Fruit fly (Drosophila melanogaster) whole organism, wandering third instar larva: Measurements from ENCODE around the gene Oseg5.

ENCODE experiments used
- Abd-B ChIP-seq: fragments of >200 bp; optimal IDR thresholded peaks from 2 replicates; lab custom pipeline; 2017; ENCODE audit warnings: missing biosample characterization, missing genetic modification characterization
- CG32264 ChIP-seq: fragments of 200-800 bp; sonication (Bioruptor generic); optimal IDR thresholded peaks from 2 replicates; lab custom pipeline; 2016; ENCODE audit warnings: missing biosample characterization, missing genetic modification characterization
- CG9705 ChIP-seq: fragments of 200-800 bp; sonication (Bioruptor generic); optimal IDR thresholded peaks from 2 replicates; lab custom pipeline; 2018; ENCODE audit warnings: missing biosample characterization, mild to moderate bottlenecking, missing genetic modification characterization
- CrebA ChIP-seq: fragments of 200-800 bp; sonication (Bioruptor generic); optimal IDR thresholded peaks from 2 replicates; lab custom pipeline; 2016; ENCODE audit warnings: missing biosample characterization, mild to moderate bottlenecking, missing genetic modification characterization, borderline replicate concordance
- Dfd ChIP-seq: fragments of >200 bp; optimal IDR thresholded peaks from 2 replicates; lab custom pipeline; 2017; ENCODE audit warnings: missing biosample characterization, missing genetic modification characterization
- Dif ChIP-seq: fragments of 200-275, 200-300 bp; sonication (Bioruptor generic); optimal IDR thresholded peaks from 2 replicates; lab custom pipeline; 2018; ENCODE audit warnings: missing biosample characterization, missing genetic modification characterization; ENCODE audit not compliant: partially characterized antibody
- GATAd ChIP-seq: sonication (Bioruptor generic); optimal IDR thresholded peaks from 2 replicates; lab custom pipeline; 2016; ENCODE audit warnings: missing biosample characterization, missing genetic modification characterization
- HLH106 ChIP-seq: fragments of 200-800 bp; optimal IDR thresholded peaks from 3 replicates; lab custom pipeline; 2019; ENCODE audit warnings: missing biosample characterization, mild to moderate bottlenecking, missing genetic modification characterization, moderate library complexity
- Hnf4 ChIP-seq: fragments of 200-800 bp; sonication (Bioruptor generic); optimal IDR thresholded peaks from 2 replicates; lab custom pipeline; 2016; ENCODE audit warnings: missing biosample characterization, mild to moderate bottlenecking, missing genetic modification characterization
- Hr78 ChIP-seq: fragments of >200 bp; optimal IDR thresholded peaks from 2 replicates; lab custom pipeline; 2017; ENCODE audit warnings: missing biosample characterization, missing genetic modification characterization
- Jra ChIP-seq: sonication (Bioruptor generic); optimal IDR thresholded peaks from 2 replicates; lab custom pipeline; 2016; ENCODE audit warnings: missing biosample characterization, missing genetic modification characterization
- Mio ChIP-seq: sonication (Bioruptor generic); optimal IDR thresholded peaks from 2 replicates; lab custom pipeline; 2016; ENCODE audit warnings: missing biosample characterization, missing genetic modification characterization
- Myc ChIP-seq: fragments of >200 bp; optimal IDR thresholded peaks from 2 replicates; lab custom pipeline; 2017
- N ChIP-seq: fragments of >200 bp; optimal IDR thresholded peaks from 2 replicates; lab custom pipeline; 2018; ENCODE audit warnings: missing biosample characterization, missing external identifiers, missing genetic modification characterization
- OdsH ChIP-seq: fragments of 200-800 bp; sonication (Bioruptor generic); optimal IDR thresholded peaks from 2 replicates; lab custom pipeline; 2016; ENCODE audit warnings: missing biosample characterization, mild to moderate bottlenecking, missing genetic modification characterization
- Rel ChIP-seq, 2 experiments: fragments of 200-800 bp; sonication (Bioruptor generic) in 1 of 2; optimal IDR thresholded peaks; 2 replicates in 1 of 2; 3 replicates in 1 of 2; lab custom pipeline; 2016 to 2019; ENCODE audit warnings: mild to moderate bottlenecking in 2 of 2, missing biosample characterization in 2 of 2, missing genetic modification characterization in 2 of 2, moderate library complexity in 1 of 2
- Sp1 ChIP-seq: fragments of 200-800 bp; sonication (Bioruptor generic); optimal IDR thresholded peaks from 3 replicates; lab custom pipeline; 2019; ENCODE audit warnings: missing biosample characterization, mild to moderate bottlenecking, missing genetic modification characterization, moderate library complexity
- Vsx2 ChIP-seq: fragments of 200-300, 225-300 bp; sonication (Bioruptor generic); optimal IDR thresholded peaks from 2 replicates; lab custom pipeline; 2018; ENCODE audit warnings: missing biosample characterization, missing genetic modification characterization; ENCODE audit not compliant: partially characterized antibody
- br ChIP-seq: fragments of 200-800 bp; sonication (Bioruptor generic); optimal IDR thresholded peaks from 2 replicates; lab custom pipeline; 2016; ENCODE audit warnings: missing biosample characterization, missing genetic modification characterization
- brk ChIP-seq: fragments of 200-800 bp; sonication (Bioruptor generic); optimal IDR thresholded peaks from 2 replicates; lab custom pipeline; 2016; ENCODE audit warnings: missing biosample characterization, mild to moderate bottlenecking, missing genetic modification characterization
- dl ChIP-seq, 2 experiments: fragments of 175-275, 200-275 bp in 1 of 2; fragments of 200-275 bp in 1 of 2; sonication (Bioruptor generic); optimal IDR thresholded peaks; lab custom pipeline; 2018; ENCODE audit warnings: mild to moderate bottlenecking in 2 of 2, missing biosample characterization in 2 of 2, missing genetic modification characterization in 2 of 2, moderate library complexity in 2 of 2; ENCODE audit not compliant: partially characterized antibody in 2 of 2, insufficient read depth in 1 of 2
- dmrt93B ChIP-seq: fragments of 200-800 bp; sonication (Bioruptor generic); optimal IDR thresholded peaks from 2 replicates; lab custom pipeline; 2018; ENCODE audit warnings: missing biosample characterization, mild to moderate bottlenecking, missing genetic modification characterization
- dsf ChIP-seq: sonication (Bioruptor generic); optimal IDR thresholded peaks from 2 replicates; lab custom pipeline; 2016; ENCODE audit warnings: missing biosample characterization, missing genetic modification characterization, borderline replicate concordance
- ey ChIP-seq: fragments of 200-800 bp; sonication (Bioruptor generic); optimal IDR thresholded peaks from 2 replicates; lab custom pipeline; 2016; ENCODE audit warnings: missing biosample characterization, missing genetic modification characterization
- foxo ChIP-seq, 2 experiments: fragments of 200-800 bp; sonication (Bioruptor generic); optimal IDR thresholded peaks; 2 replicates in 1 of 2; 3 replicates in 1 of 2; lab custom pipeline; 2016 to 2017; ENCODE audit warnings: missing biosample characterization in 2 of 2, missing genetic modification characterization in 2 of 2
- fru ChIP-seq: fragments of 200-800 bp; sonication (Bioruptor generic); optimal IDR thresholded peaks from 3 replicates; lab custom pipeline; 2016; ENCODE audit warnings: missing biosample characterization, mild to moderate bottlenecking, missing genetic modification characterization
- h ChIP-seq: fragments of 200-800 bp; sonication (Bioruptor generic); optimal IDR thresholded peaks from 3 replicates; lab custom pipeline; 2016; ENCODE audit warnings: missing biosample characterization, mild to moderate bottlenecking, missing genetic modification characterization
- jim ChIP-seq: fragments of 175-275, 200-325 bp; sonication (Bioruptor generic); optimal IDR thresholded peaks from 2 replicates; lab custom pipeline; 2016; ENCODE audit warnings: missing biosample characterization, mild to moderate bottlenecking, missing genetic modification characterization
- lola ChIP-seq: fragments of >200 bp; optimal IDR thresholded peaks from 2 replicates; lab custom pipeline; 2017; ENCODE audit warnings: missing biosample characterization, missing genetic modification characterization
- pan ChIP-seq: fragments of >200 bp; optimal IDR thresholded peaks from 2 replicates; lab custom pipeline; 2017
- psq ChIP-seq: fragments of 200-800 bp; sonication (Bioruptor generic); optimal IDR thresholded peaks from 3 replicates; lab custom pipeline; 2017; ENCODE audit warnings: missing biosample characterization, mild to moderate bottlenecking, missing genetic modification characterization, moderate library complexity
- rgr ChIP-seq: fragments of 200-800 bp; sonication (Bioruptor generic); optimal IDR thresholded peaks from 3 replicates; lab custom pipeline; 2016; ENCODE audit warnings: missing biosample characterization, mild to moderate bottlenecking, missing genetic modification characterization
- sage ChIP-seq: fragments of 200-800 bp; sonication (Bioruptor generic); optimal IDR thresholded peaks from 2 replicates; lab custom pipeline; 2016; ENCODE audit warnings: missing biosample characterization, mild to moderate bottlenecking, missing genetic modification characterization
- sv ChIP-seq: fragments of 200-800 bp; sonication (Bioruptor generic); optimal IDR thresholded peaks from 3 replicates; lab custom pipeline; 2016; ENCODE audit warnings: missing biosample characterization, missing genetic modification characterization
- tai ChIP-seq: sonication (Bioruptor generic); optimal IDR thresholded peaks from 2 replicates; lab custom pipeline; 2016; ENCODE audit warnings: missing biosample characterization, missing genetic modification characterization
- usp ChIP-seq: fragments of >200 bp; optimal IDR thresholded peaks from 2 replicates; lab custom pipeline; 2017; ENCODE audit warnings: missing biosample characterization, missing genetic modification characterization
- woc ChIP-seq: sonication (Bioruptor generic); optimal IDR thresholded peaks from 2 replicates; lab custom pipeline; 2016; ENCODE audit warnings: missing biosample characterization, mild to moderate bottlenecking, missing genetic modification characterization

Oseg5 gene

DNA sequence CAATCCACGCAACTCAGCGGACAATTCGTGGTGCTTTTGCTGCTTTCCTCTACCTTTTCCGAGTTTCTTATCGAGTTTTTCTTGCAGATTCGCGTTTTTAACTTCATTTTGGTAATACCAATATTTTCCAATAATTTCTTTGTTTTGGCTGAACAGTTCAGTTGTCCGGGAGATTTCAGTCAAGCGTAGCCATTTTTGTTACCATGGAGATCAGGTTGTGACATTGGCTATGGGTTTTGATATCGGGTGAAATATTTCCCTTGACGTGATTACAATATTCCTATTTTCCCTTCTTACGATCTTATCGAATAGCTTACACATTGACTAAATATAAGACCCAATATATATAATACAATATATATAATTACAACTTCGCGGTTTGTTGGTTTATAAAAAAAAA lies at the start of gene Oseg5:
Gene Oseg5 (minus strand): TSS at position 340 of the 400 bp plus-strand sequence.
- TF ChIP-seq HLH106 (tag; lab: Kevin White, UChicago), result no peak
- no peak for TF ChIP-seq woc
- TF ChIP-seq brk (GFP tag; lab: Kevin White, UChicago), result no peak
- TF ChIP-seq ey (GFP tag; lab: Kevin White, UChicago), result no peak

DNA sequence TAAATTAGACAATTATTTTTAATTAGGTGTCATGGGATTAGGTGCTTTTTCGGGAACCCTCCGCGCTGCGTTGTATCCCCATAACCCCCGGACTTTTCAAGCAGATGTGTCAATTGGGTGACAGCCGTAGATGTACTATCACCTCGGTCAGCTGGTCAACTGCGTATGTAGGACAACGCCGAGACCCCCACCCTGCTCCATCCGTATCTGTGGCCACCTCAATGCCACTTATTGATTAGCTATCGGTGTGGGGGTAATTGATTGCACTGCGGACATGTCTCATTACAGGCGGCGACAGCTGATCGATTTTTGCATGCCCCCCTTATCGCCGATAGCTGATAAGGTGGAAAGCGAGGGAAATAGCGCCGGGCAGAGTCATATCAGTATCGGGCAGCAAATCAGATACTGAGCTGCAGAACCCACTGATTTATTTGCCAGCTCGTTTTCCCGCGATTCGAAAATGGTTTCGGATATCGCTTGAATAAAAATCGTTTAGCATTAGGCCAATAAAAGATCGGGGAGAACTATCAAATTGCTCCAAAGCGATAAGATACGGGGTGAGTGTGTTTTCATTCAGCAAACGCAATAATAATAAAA lies 48.1 kb upstream of the Oseg5 start:
- no peak for TF ChIP-seq ey (GFP tag; lab: Kevin White, UChicago)
- TF ChIP-seq foxo (GFP tag; optimal IDR thresholded peaks at IDR 0.05; lab: Kevin White, UChicago), result no peak
- no peak for TF ChIP-seq GATAd (GFP tag; lab: Kevin White, UChicago)
- TF ChIP-seq rgr (GFP tag; lab: Kevin White, UChicago), result no peak
- no peak for TF ChIP-seq OdsH (GFP tag; lab: Kevin White, UChicago)
- no peak for TF ChIP-seq N (GFP tag; lab: Kevin White, UChicago)
- no peak for TF ChIP-seq CrebA (GFP tag; lab: Kevin White, UChicago)
- TF ChIP-seq Hnf4 (GFP tag; lab: Kevin White, UChicago), result no peak
- no peak for TF ChIP-seq jim
- TF ChIP-seq Myc (lab: Kevin White, UChicago), result no peak
- no peak for TF ChIP-seq lola (GFP tag; lab: Kevin White, UChicago)
- TF ChIP-seq psq (GFP tag; lab: Kevin White, UChicago), result no peak
- TF ChIP-seq dsf (GFP tag; lab: Kevin White, UChicago), result no peak
- TF ChIP-seq Dif (GFP tag; lab: Kevin White, UChicago), result no peak
- TF ChIP-seq Abd-B, result no peak

DNA sequence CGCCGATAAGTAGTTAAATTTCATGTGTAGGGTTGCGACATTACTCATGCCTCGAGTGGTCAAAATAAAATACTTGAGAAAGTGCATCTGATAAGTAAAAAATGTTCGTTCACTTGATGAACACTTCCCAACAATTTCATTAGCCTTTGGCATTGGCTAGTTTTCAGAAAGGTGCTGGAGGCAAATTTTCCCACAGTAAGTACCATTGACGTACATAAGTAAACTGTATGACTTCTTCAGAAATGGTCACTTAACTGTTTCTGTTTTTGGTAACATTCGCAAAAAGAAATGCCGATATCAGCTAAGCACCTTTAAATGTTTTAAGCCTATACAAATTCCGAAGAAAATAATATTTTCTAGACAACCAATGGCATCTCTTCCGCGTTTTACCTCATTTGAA lies 47.5 kb upstream of the Oseg5 start:
- no peak for TF ChIP-seq Jra (GFP tag; lab: Kevin White, UChicago)
- no peak for TF ChIP-seq CrebA (GFP tag; lab: Kevin White, UChicago)
- TF ChIP-seq brk (GFP tag; lab: Kevin White, UChicago), result no peak
- TF ChIP-seq sv, result no peak
- no peak for TF ChIP-seq Hr78 (GFP tag; lab: Kevin White, UChicago)
- TF ChIP-seq N (GFP tag; lab: Kevin White, UChicago), result no peak
- TF ChIP-seq dsf (GFP tag; lab: Kevin White, UChicago), result no peak
- no peak for TF ChIP-seq sage
- TF ChIP-seq Hnf4 (GFP tag; lab: Kevin White, UChicago), result no peak
- TF ChIP-seq CG32264 (GFP tag; lab: Kevin White, UChicago), result no peak
- TF ChIP-seq GATAd (GFP tag; lab: Kevin White, UChicago), result no peak
- TF ChIP-seq CG9705, result no peak
- no peak for TF ChIP-seq lola (GFP tag; lab: Kevin White, UChicago)
- TF ChIP-seq fru, result no peak
- TF ChIP-seq ey (GFP tag; lab: Kevin White, UChicago), result no peak
- no peak for TF ChIP-seq HLH106 (tag; lab: Kevin White, UChicago)
- TF ChIP-seq, all 38 proteins: peak for 0

DNA sequence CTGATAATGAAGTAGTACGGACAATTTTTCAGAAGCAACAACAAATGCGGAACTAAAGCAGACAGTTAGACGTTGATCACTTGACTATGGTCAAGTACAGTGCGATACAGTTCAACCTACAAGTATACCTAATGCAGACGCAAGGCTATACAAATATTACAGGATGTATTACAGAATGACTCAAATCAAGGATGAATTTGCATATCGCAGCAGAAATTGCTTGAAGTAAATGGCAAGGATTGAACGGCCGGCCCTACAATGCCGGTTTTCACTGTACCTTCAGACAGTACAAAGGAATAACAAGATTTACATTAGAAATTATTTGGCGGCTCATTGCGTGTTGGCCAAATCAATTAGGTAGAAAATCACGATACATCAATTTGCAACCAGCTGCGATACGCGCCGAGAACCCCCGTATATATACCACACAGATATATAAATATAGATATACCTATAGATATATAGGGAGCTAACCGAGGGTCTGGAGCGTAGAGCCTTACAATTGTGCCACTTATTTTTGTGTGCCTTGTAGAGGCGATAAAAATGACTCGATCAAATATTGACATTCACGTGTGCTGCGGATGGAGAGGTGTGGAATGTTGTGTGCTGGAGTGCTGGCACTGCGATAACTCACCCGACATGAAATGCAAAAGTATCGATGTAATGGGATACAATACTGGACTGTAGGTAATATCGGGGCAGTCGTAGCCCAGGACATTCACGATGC lies 45.9 kb upstream of the Oseg5 start:
- TF ChIP-seq lola (GFP tag; lab: Kevin White, UChicago) (no peak), Hr78 (GFP tag; lab: Kevin White, UChicago) (no peak), OdsH (GFP tag; lab: Kevin White, UChicago) (no peak), Rel (GFP tag; optimal IDR thresholded peaks at IDR 0.05; lab: Kevin White, UChicago) (no peak), Rel (tag; optimal IDR thresholded peaks at IDR 0.05; lab: Kevin White, UChicago) (peak; percentile 16), Hnf4 (GFP tag; lab: Kevin White, UChicago) (peak; percentile 18), ey (GFP tag; lab: Kevin White, UChicago) (peak; percentile 11), CrebA (GFP tag; lab: Kevin White, UChicago) (no peak), brk (GFP tag; lab: Kevin White, UChicago) (no peak), tai (GFP tag; lab: Kevin White, UChicago) (no peak), fru (no peak), Dfd (GFP tag; lab: Kevin White, UChicago) (no peak), N (GFP tag; lab: Kevin White, UChicago) (no peak), Abd-B (no peak), sv (peak; percentile 21), HLH106 (tag; lab: Kevin White, UChicago) (no peak), Vsx2 (GFP tag; lab: Kevin White, UChicago) (no peak), usp (GFP tag; lab: Kevin White, UChicago) (no peak), Jra (GFP tag; lab: Kevin White, UChicago) (no peak), br (no peak), pan (lab: Kevin White, UChicago) (no peak), Mio (GFP tag; lab: Kevin White, UChicago) (no peak), Myc (lab: Kevin White, UChicago) (no peak), GATAd (GFP tag; lab: Kevin White, UChicago) (no peak), psq (GFP tag; lab: Kevin White, UChicago) (no peak), CG9705 (no peak), Dif (GFP tag; lab: Kevin White, UChicago) (no peak), h (peak; percentile 24), CG32264 (GFP tag; lab: Kevin White, UChicago) (no peak), dmrt93B (GFP tag; lab: Kevin White, UChicago) (peak; percentile 10), sage (no peak), Sp1 (no peak), dl (GFP tag; optimal IDR thresholded peaks at IDR 0.05; lab: Kevin White, UChicago; ENCODE audit: insufficient read depth in 1 of 2, partially characterized antibody in 2 of 2) (no peak)
